Fruit fly (Drosophila melanogaster) whole organism: Measurements from ENCODE around the gene CG43273.

Source experiments
- CG8478 ChIP-seq: fragments of >200 bp; optimal IDR thresholded peaks from 2 replicates; lab custom pipeline; 2018; ENCODE audit warnings: inconsistent platforms
- Dll ChIP-seq: fragments of >200 bp; optimal IDR thresholded peaks from 2 replicates; lab custom pipeline; 2017
- EcR ChIP-seq, 2 experiments: fragments of >200 bp; optimal IDR thresholded peaks; 2 replicates each; lab custom pipeline; 2017; ENCODE audit warnings: missing biosample characterization in 2 of 2, missing genetic modification characterization in 2 of 2, missing genetic modification reagents in 2 of 2
- pan ChIP-seq: fragments of >200 bp; optimal IDR thresholded peaks from 2 replicates; lab custom pipeline; 2017
- psq ChIP-seq: fragments of >200 bp; optimal IDR thresholded peaks from 2 replicates; lab custom pipeline; 2017
- usp ChIP-seq: fragments of >200 bp; optimal IDR thresholded peaks from 2 replicates; lab custom pipeline; 2017; ENCODE audit warnings: missing biosample characterization, missing genetic modification characterization, mixed read lengths

Gene CG43273

dm6 chr3R:24845952-24846848 lies 16.1 kb downstream of the CG43273 start:
- no peak for TF ChIP-seq EcR (GFP tag; optimal IDR thresholded peaks at IDR 0.05; lab: Kevin White, UChicago)
- no peak for TF ChIP-seq psq (lab: Kevin White, UChicago)
- TF ChIP-seq usp: no peak
- no peak for TF ChIP-seq Dll
- no peak for TF ChIP-seq pan
- TF ChIP-seq CG8478: no peak

dm6 chr3R:24850420-24850819 lies 20.3 kb downstream of the CG43273 start, which contains the start of gene CG7006:
TSS of gene CG7006 (plus strand) at chr3R:24850627.
- no peak for TF ChIP-seq EcR (GFP tag; optimal IDR thresholded peaks at IDR 0.05; lab: Kevin White, UChicago)
- no peak for TF ChIP-seq usp
- TF ChIP-seq pan: no peak
- TF ChIP-seq psq (lab: Kevin White, UChicago): no peak
- TF ChIP-seq CG8478: no peak
- TF ChIP-seq Dll: no peak

- TF ChIP-seq usp (no peak), EcR (GFP tag; optimal IDR thresholded peaks at IDR 0.05; lab: Kevin White, UChicago) (no peak), pan (no peak), CG8478 (no peak), Dll (no peak), psq (lab: Kevin White, UChicago) (no peak)
Observed at dm6 chr3R:24851429-24851828, 21.3 kb downstream of the CG43273 start, which contains the start of gene Nct. TSS of gene Nct (plus strand) at chr3R:24851601.

dm6 chr3R:24856143-24856542 lies 26.0 kb downstream of the CG43273 start, which contains the start of gene HDAC11:
TSS of gene HDAC11 (minus strand) at chr3R:24856243.
- TF ChIP-seq pan: no peak
- TF ChIP-seq CG8478: no peak
- TF ChIP-seq psq (lab: Kevin White, UChicago): no peak
- no peak for TF ChIP-seq Dll
- TF ChIP-seq usp: no peak
- TF ChIP-seq EcR (GFP tag; optimal IDR thresholded peaks at IDR 0.05; lab: Kevin White, UChicago): no peak

- TF ChIP-seq CG8478 (no peak), pan (no peak), EcR (GFP tag; optimal IDR thresholded peaks at IDR 0.05; lab: Kevin White, UChicago) (no peak), psq (lab: Kevin White, UChicago) (no peak), usp (no peak), Dll (no peak)
Observed at dm6 chr3R:24857459-24857858, 27.4 kb downstream of the CG43273 start, which contains the start of gene CAH4. TSS of gene CAH4 (minus strand) at chr3R:24857559.

dm6 chr3R:24859701-24860100 lies 29.6 kb downstream of the CG43273 start, which contains the start of gene ppk22:
TSS of gene ppk22 (minus strand) at chr3R:24859801.
- TF ChIP-seq pan (no peak), usp (no peak), EcR (GFP tag; optimal IDR thresholded peaks at IDR 0.05; lab: Kevin White, UChicago) (no peak), psq (lab: Kevin White, UChicago) (no peak), CG8478 (no peak), Dll (no peak)

dm6 chr3R:24860316-24860826 lies 30.3 kb downstream of the CG43273 start, which contains the start of gene CG13639:
TSS of gene CG13639 (minus strand) at chr3R:24860366.
- TF ChIP-seq CG8478 (no peak), Dll (no peak)

- TF ChIP-seq pan (no peak), usp (no peak), Dll (no peak), psq (lab: Kevin White, UChicago) (no peak), CG8478 (no peak), EcR (GFP tag; optimal IDR thresholded peaks at IDR 0.05; lab: Kevin White, UChicago) (no peak)
Observed at dm6 chr3R:24862065-24862464, 32.0 kb downstream of the CG43273 start, which contains the start of gene CG13640. TSS of gene CG13640 (minus strand) at chr3R:24862165.

- TF ChIP-seq CG8478: no peak
- TF ChIP-seq Dll: no peak
- no peak for TF ChIP-seq EcR (GFP tag; optimal IDR thresholded peaks at IDR 0.05; lab: Kevin White, UChicago)
- no peak for TF ChIP-seq usp
- no peak for TF ChIP-seq pan
- no peak for TF ChIP-seq psq (lab: Kevin White, UChicago)
Observed at dm6 chr3R:24862574-24863089, 32.5 kb downstream of the CG43273 start, which contains the start of gene CG7016. TSS of gene CG7016 (plus strand) at chr3R:24862931.

dm6 chr3R:24863894-24864293 lies 33.8 kb downstream of the CG43273 start:
- TF ChIP-seq EcR (GFP tag; optimal IDR thresholded peaks at IDR 0.05; lab: Kevin White, UChicago) (no peak), CG8478 (no peak), pan (no peak), usp (no peak), Dll (no peak), psq (lab: Kevin White, UChicago) (no peak)

dm6 chr3R:24864719-24865400 lies 34.8 kb downstream of the CG43273 start, which contains the start of the genes Srg1 and Elal:
TSS of gene Srg1 (minus strand) at chr3R:24864732.
TSS of gene Elal (plus strand) at chr3R:24865350.
- no peak for TF ChIP-seq usp
- no peak for TF ChIP-seq Dll
- TF ChIP-seq CG8478: no peak
- no peak for TF ChIP-seq psq (lab: Kevin White, UChicago)
- TF ChIP-seq pan: no peak
- no peak for TF ChIP-seq EcR (GFP tag; optimal IDR thresholded peaks at IDR 0.05; lab: Kevin White, UChicago)

- TF ChIP-seq CG8478 (no peak), pan (no peak), Dll (no peak), EcR (GFP tag; optimal IDR thresholded peaks at IDR 0.05; lab: Kevin White, UChicago) (no peak), psq (lab: Kevin White, UChicago) (no peak), usp (no peak)
Observed at dm6 chr3R:24866976-24867375, 36.9 kb downstream of the CG43273 start.
